Worm (Caenorhabditis elegans) whole organism, midembryonic: ENCODE results near the gene srd-48.
A peak's percentile ranks its signal among the peaks of the same experiment; 100 is the strongest.

Experiments
- flt-1 ChIP-seq: fragments of 200-800 bp; sonication (Bioruptor generic); IDR thresholded peaks from 2 replicates; pipeline ENCODE4 v1.3.6; 2022; ENCODE audit warnings: missing genetic modification characterization, missing compliant biosample characterization
- ztf-29 ChIP-seq: fragments of 200-800 bp; sonication (Bioruptor generic); IDR thresholded peaks from 2 replicates; pipeline ENCODE4 v1.3.6; 2022; ENCODE audit warnings: missing genetic modification reagents, missing genetic modification characterization, missing compliant biosample characterization

DNA sequence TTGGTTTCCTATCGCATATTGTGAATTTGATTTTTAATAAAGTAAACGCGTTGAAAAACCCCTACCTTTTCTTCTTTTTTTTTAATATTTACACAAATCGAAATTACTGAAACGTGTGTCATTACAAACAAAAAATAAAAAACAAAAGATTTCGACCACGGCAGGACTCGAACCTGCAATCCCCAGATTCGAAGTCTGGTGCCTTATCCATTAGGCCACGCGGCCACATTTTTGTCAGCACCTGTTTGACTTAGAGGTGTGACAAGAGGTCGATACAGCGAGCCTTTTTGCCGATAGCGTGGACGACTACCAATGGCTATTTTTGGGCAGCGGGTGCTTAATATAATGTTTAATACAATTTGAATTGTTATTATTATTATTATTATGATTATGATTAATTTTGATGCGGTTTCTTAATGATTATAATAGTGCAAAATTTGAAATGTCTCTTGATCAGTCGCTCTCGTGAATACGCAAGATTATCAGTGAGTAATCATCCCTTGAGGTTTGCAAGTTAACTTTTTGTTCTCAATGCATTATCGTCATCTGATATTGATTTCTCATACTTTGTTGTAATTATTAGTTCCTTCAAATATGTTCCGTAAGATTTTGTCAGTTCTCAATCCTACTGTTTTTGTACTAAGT is 2.1 kb downstream of the srd-48 start, which contains the start of gene srd-44:
- no peak for TF ChIP-seq flt-1 (GFP tag; lab: Robert Waterston, UW)
- TF ChIP-seq ztf-29 (GFP tag; lab: Robert Waterston, UW), result 0 out of 2 replicates have a peak, but pooled peaks have one; percentile 40
